Worm (Caenorhabditis elegans) whole organism, mixed stage, embryonic: ENCODE measurements around the gene C13C4.7.

Experiments
- M03D4.4 ChIP-seq: sonication (generic microtip); optimal IDR thresholded peaks from 2 replicates; lab custom pipeline; 2017; ENCODE audit warnings: mild to moderate bottlenecking, missing genetic modification characterization, missing compliant biosample characterization
- bed-3 ChIP-seq: fragments of 200-800 bp; sonication (Bioruptor generic); optimal IDR thresholded peaks from 3 replicates; lab custom pipeline; 2018; ENCODE audit warnings: mild to moderate bottlenecking, missing genetic modification characterization, moderate library complexity, missing compliant biosample characterization
- blmp-1 ChIP-seq: fragments of 150-350 bp; optimal IDR thresholded peaks from 2 replicates; lab custom pipeline; 2014; ENCODE audit warnings: missing biosample characterization, missing genetic modification characterization
- ceh-39 ChIP-seq: fragments of 150-350 bp; optimal IDR thresholded peaks from 2 replicates; lab custom pipeline; 2014; ENCODE audit warnings: missing biosample characterization, missing genetic modification characterization
- ceh-43 ChIP-seq: fragments of 200-800 bp; sonication (Bioruptor generic); optimal IDR thresholded peaks from 2 replicates; lab custom pipeline; 2018; ENCODE audit warnings: mild to moderate bottlenecking, missing genetic modification characterization, moderate library complexity, missing compliant biosample characterization
- ceh-83 ChIP-seq: fragments of 200-800 bp; sonication (Bioruptor generic); optimal IDR thresholded peaks from 2 replicates; lab custom pipeline; 2018; ENCODE audit warnings: mild to moderate bottlenecking, missing genetic modification characterization, missing compliant biosample characterization
- cnd-1 ChIP-seq: fragments of 200-800 bp; sonication (Bioruptor generic); optimal IDR thresholded peaks from 2 replicates; lab custom pipeline; 2018; ENCODE audit warnings: mild to moderate bottlenecking, missing genetic modification characterization, missing compliant biosample characterization
- drap-1 ChIP-seq: fragments of 200-800 bp; sonication (Bioruptor generic); optimal IDR thresholded peaks from 3 replicates; lab custom pipeline; 2018; ENCODE audit warnings: mild to moderate bottlenecking, missing genetic modification characterization, missing compliant biosample characterization
- elt-1 ChIP-seq: sonication (generic microtip); optimal IDR thresholded peaks from 2 replicates; lab custom pipeline; 2017; ENCODE audit warnings: missing genetic modification characterization, mild to moderate bottlenecking, missing compliant biosample characterization, antibody characterized with exemption, moderate library complexity, borderline replicate concordance; ENCODE audit not compliant: insufficient read depth
- elt-3 ChIP-seq: fragments of 150-350 bp; optimal IDR thresholded peaks from 2 replicates; lab custom pipeline; 2014; ENCODE audit warnings: missing biosample characterization, missing genetic modification characterization
- flh-1 ChIP-seq: fragments of 200-800 bp; sonication (Bioruptor generic); optimal IDR thresholded peaks from 2 replicates; lab custom pipeline; 2018; ENCODE audit warnings: mild to moderate bottlenecking, missing genetic modification characterization, moderate library complexity, missing compliant biosample characterization
- ham-2 ChIP-seq: fragments of 200-800 bp; sonication (Bioruptor generic); optimal IDR thresholded peaks from 2 replicates; lab custom pipeline; 2018; ENCODE audit warnings: mild to moderate bottlenecking, missing genetic modification characterization, missing compliant biosample characterization
- hlh-1 ChIP-seq: fragments of 150-350 bp; optimal IDR thresholded peaks from 2 replicates; lab custom pipeline; 2014; ENCODE audit warnings: missing biosample characterization, missing genetic modification reagents, missing genetic modification characterization
- lin-13 ChIP-seq: fragments of 150-350 bp; optimal IDR thresholded peaks from 2 replicates; lab custom pipeline; 2014; ENCODE audit warnings: missing biosample characterization, missing genetic modification characterization
- lin-32 ChIP-seq: fragments of 200-800 bp; sonication (Bioruptor generic); optimal IDR thresholded peaks from 2 replicates; lab custom pipeline; 2018; ENCODE audit warnings: mild to moderate bottlenecking, missing genetic modification characterization, missing compliant biosample characterization
- lsy-2 ChIP-seq: fragments of 150-350 bp; optimal IDR thresholded peaks from 2 replicates; lab custom pipeline; 2014; ENCODE audit warnings: missing biosample characterization, missing genetic modification characterization
- mab-5 ChIP-seq: fragments of 150-350 bp; optimal IDR thresholded peaks from 2 replicates; lab custom pipeline; 2014; ENCODE audit warnings: missing biosample characterization, missing genetic modification characterization
- mep-1 ChIP-seq: fragments of 150-350 bp; optimal IDR thresholded peaks from 2 replicates; lab custom pipeline; 2017; ENCODE audit warnings: missing biosample characterization, missing genetic modification reagents, missing genetic modification characterization, inconsistent platforms
- mls-2 ChIP-seq: sonication (generic microtip); optimal IDR thresholded peaks from 2 replicates; lab custom pipeline; 2016; ENCODE audit warnings: mild to moderate bottlenecking, missing genetic modification characterization, moderate library complexity, missing compliant biosample characterization
- nhr-2 ChIP-seq: fragments of 150-350 bp; optimal IDR thresholded peaks from 2 replicates; lab custom pipeline; 2014; ENCODE audit warnings: missing biosample characterization, missing genetic modification characterization
- nhr-237 ChIP-seq: fragments of 150-350 bp; optimal IDR thresholded peaks from 2 replicates; lab custom pipeline; 2014; ENCODE audit warnings: missing biosample characterization, missing genetic modification characterization
- nhr-76 ChIP-seq: sonication (generic microtip); optimal IDR thresholded peaks from 2 replicates; lab custom pipeline; 2017; ENCODE audit warnings: missing biosample characterization, missing genetic modification characterization
- pha-4 ChIP-seq: fragments of 150-350 bp; optimal IDR thresholded peaks from 2 replicates; lab custom pipeline; 2018; ENCODE audit warnings: missing biosample characterization, missing genetic modification reagents, missing genetic modification characterization
- sem-2 ChIP-seq: fragments of 200-800 bp; sonication (Bioruptor generic); optimal IDR thresholded peaks from 2 replicates; lab custom pipeline; 2018; ENCODE audit warnings: mild to moderate bottlenecking, missing genetic modification characterization, missing compliant biosample characterization
- sptf-1 ChIP-seq: sonication (generic microtip); optimal IDR thresholded peaks from 2 replicates; lab custom pipeline; 2017; ENCODE audit warnings: mild to moderate bottlenecking, missing genetic modification characterization, moderate library complexity, missing compliant biosample characterization
- tbx-8 ChIP-seq: fragments of 200-800 bp; sonication (Bioruptor generic); optimal IDR thresholded peaks from 2 replicates; lab custom pipeline; 2018; ENCODE audit warnings: mild to moderate bottlenecking, missing genetic modification characterization, moderate library complexity, missing compliant biosample characterization
- unc-120 ChIP-seq: sonication (generic microtip); optimal IDR thresholded peaks from 2 replicates; lab custom pipeline; 2017; ENCODE audit warnings: missing genetic modification characterization, missing compliant biosample characterization; ENCODE audit not compliant: poor library complexity, severe bottlenecking
- unc-39 ChIP-seq: fragments of 150-350 bp; optimal IDR thresholded peaks from 2 replicates; lab custom pipeline; 2014; ENCODE audit warnings: missing biosample characterization, missing genetic modification characterization
- unc-62 ChIP-seq: fragments of 150-350 bp; optimal IDR thresholded peaks from 2 replicates; lab custom pipeline; 2014; ENCODE audit warnings: missing biosample characterization, missing genetic modification reagents, missing genetic modification characterization
- zip-8 ChIP-seq: fragments of 150-350 bp; optimal IDR thresholded peaks from 2 replicates; lab custom pipeline; 2014; ENCODE audit warnings: missing biosample characterization, missing genetic modification characterization
- ztf-11 ChIP-seq: fragments of 150-350 bp; optimal IDR thresholded peaks from 2 replicates; lab custom pipeline; 2014; ENCODE audit warnings: missing biosample characterization, missing genetic modification characterization

C13C4.7 gene

DNA sequence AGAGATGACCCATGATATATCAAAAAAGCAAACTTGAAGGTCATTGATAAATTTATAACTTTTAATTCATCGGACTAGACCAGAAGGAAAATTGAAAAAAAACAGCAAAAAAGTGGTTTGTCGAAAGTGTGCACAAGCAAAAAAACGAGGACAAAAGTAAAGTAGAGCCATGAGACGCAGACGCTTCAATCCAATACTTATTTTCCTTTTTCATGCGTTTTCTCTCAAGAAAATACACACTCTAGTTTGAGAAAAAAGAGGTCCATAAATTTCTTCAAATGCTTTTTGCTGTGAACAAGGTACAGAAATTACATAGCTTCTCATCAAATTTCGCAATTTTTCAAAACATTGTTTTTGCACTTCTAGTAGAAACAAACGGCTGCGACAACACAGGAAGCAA, 40.9 kb upstream of the C13C4.7 start:
- no peak for TF ChIP-seq elt-3 (tag; lab: Kevin White, UChicago)
- TF ChIP-seq mep-1 (tag; lab: Kevin White, UChicago) = no peak
- TF ChIP-seq blmp-1 (tag; lab: Kevin White, UChicago) = no peak
- TF ChIP-seq nhr-2 (tag; lab: Kevin White, UChicago) = no peak
- TF ChIP-seq drap-1 (GFP tag; lab: Kevin White, UChicago) = no peak
- TF ChIP-seq, all 35 proteins: peak for 0

DNA sequence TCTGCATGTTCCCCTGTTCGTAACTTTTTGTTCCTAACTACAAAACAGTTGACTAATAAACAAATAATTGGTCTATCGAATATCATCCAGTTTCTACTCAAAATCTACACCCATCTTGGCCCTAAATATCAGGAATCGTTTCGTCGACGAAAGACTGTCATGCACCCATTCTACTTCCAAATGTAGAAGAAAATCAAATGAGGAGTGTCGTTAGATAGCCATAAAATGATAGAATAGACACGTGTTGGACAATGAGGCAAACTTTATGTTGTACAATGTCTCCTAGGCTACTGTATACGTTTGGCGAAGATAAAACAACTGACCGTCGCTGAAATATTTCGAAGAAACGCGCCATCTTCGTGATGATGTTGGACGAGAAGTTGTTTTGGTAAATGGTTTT, 39.7 kb upstream of the C13C4.7 start:
- TF ChIP-seq ceh-43 (GFP tag; lab: Kevin White, UChicago) (no peak), ceh-83 (GFP tag; lab: Kevin White, UChicago) (no peak), lsy-2 (tag; lab: Kevin White, UChicago) (no peak), ztf-11 (tag; lab: Kevin White, UChicago) (no peak), zip-8 (no peak), pha-4 (tag; lab: Kevin White, UChicago) (no peak), mls-2 (no peak), M03D4.4 (tag; lab: Kevin White, UChicago) (no peak), drap-1 (GFP tag; lab: Kevin White, UChicago) (no peak), lin-13 (tag; lab: Kevin White, UChicago) (no peak), flh-1 (GFP tag; lab: Kevin White, UChicago) (no peak), sptf-1 (tag; lab: Kevin White, UChicago) (no peak), ham-2 (GFP tag; lab: Kevin White, UChicago) (no peak), mab-5 (no peak), ceh-39 (no peak), elt-3 (tag; lab: Kevin White, UChicago) (no peak), bed-3 (GFP tag; lab: Kevin White, UChicago) (no peak), unc-120 (tag; lab: Kevin White, UChicago) (no peak), unc-39 (tag; lab: Kevin White, UChicago) (no peak), unc-62 (GFP tag; lab: Kevin White, UChicago) (no peak)

DNA sequence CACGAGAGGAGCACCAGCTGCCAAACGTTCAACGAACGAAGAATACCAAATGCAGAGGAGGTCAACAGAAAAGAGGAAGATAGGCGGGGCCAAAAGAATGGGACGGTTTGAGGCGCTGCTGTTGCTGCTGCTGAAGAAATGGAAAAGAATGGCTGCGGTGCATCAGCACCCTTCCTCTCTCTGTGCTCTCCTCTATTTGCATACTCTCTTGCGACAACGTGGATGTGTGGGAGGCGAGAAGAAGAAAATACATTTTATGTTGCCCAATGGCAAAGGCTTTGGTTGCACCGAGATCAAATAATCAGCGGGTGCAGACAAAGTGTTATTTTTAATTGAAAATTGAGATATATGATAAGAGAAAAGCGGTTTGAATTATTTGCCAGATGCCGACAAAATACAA, 38.1 kb upstream of the C13C4.7 start:
- no peak for TF ChIP-seq elt-1 (tag; lab: Kevin White, UChicago)
- no peak for TF ChIP-seq flh-1 (GFP tag; lab: Kevin White, UChicago)
- TF ChIP-seq M03D4.4 (tag; lab: Kevin White, UChicago) = no peak
- TF ChIP-seq sem-2 = no peak
- no peak for TF ChIP-seq nhr-237 (tag; lab: Kevin White, UChicago)
- TF ChIP-seq, all 35 proteins: peak for 0

DNA sequence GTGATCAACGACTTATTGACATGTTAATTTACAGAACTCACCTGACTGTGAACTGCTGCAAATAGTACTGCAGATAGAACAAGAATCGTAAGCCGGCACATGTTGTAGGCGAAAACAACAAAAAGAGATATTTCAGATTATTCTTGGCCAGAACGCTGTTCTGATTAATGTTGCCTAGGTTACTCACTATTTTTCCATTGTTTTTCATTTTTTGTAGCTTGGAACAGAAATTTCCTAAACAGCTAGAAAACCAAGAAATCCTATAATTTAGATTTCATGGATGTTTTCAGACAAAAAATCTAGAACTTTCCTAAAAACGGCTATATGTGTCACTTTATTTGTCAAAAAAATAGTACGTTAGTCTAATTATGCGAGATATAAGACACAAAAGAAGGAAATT, 34.3 kb upstream of the C13C4.7 start, which contains the start of gene C27A7.9:
Gene C27A7.9 (minus strand): TSS at position 101 of the 400 bp plus-strand sequence.
- TF ChIP-seq pha-4 (tag; lab: Kevin White, UChicago) = no peak
- no peak for TF ChIP-seq nhr-237 (tag; lab: Kevin White, UChicago)
- TF ChIP-seq nhr-76 = no peak
- TF ChIP-seq mls-2 = no peak
- TF ChIP-seq mab-5 = no peak
- TF ChIP-seq zip-8 = no peak
- no peak for TF ChIP-seq cnd-1 (tag; lab: Kevin White, UChicago)
- TF ChIP-seq elt-3 (tag; lab: Kevin White, UChicago) = no peak
- no peak for TF ChIP-seq lsy-2 (tag; lab: Kevin White, UChicago)
- TF ChIP-seq drap-1 (GFP tag; lab: Kevin White, UChicago) = no peak
- no peak for TF ChIP-seq tbx-8 (GFP tag; lab: Kevin White, UChicago)

DNA sequence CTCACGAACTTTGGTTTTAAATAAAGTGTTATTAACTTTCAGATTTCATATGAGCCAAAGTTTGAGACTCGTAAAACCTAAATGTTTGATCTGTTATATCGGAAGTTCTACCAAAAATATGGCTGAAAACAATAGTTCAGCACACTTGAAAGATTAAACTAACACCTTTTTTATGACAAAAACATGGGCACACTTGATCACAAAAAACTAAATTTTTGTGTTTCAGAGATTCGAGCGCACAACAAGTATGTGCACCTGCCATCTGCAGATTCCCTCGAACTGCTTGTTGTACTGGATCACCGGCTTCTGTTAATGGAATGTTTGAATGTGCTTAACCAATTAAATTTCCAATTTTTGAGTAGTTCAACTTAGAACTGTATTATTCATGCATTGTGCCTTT, 33.5 kb upstream of the C13C4.7 start:
- no peak for TF ChIP-seq nhr-2 (tag; lab: Kevin White, UChicago)
- TF ChIP-seq M03D4.4 (tag; lab: Kevin White, UChicago) = no peak
- no peak for TF ChIP-seq tbx-8 (GFP tag; lab: Kevin White, UChicago)
- no peak for TF ChIP-seq lsy-2 (tag; lab: Kevin White, UChicago)
- no peak for TF ChIP-seq mls-2
- TF ChIP-seq ham-2 (GFP tag; lab: Kevin White, UChicago) = no peak
- TF ChIP-seq lin-32 (GFP tag; lab: Kevin White, UChicago) = no peak
- TF ChIP-seq hlh-1 (tag; lab: Kevin White, UChicago) = no peak
- no peak for TF ChIP-seq blmp-1 (tag; lab: Kevin White, UChicago)
- TF ChIP-seq sptf-1 (tag; lab: Kevin White, UChicago) = no peak
- no peak for TF ChIP-seq sem-2
- no peak for TF ChIP-seq mab-5
- TF ChIP-seq unc-120 (tag; lab: Kevin White, UChicago) = no peak
- no peak for TF ChIP-seq bed-3 (GFP tag; lab: Kevin White, UChicago)
